Worm (Caenorhabditis elegans) whole organism, mixed stage, embryonic: ENCODE measurements around the gene dlc-1.

Experiments used
- M03D4.4 ChIP-seq: sonication (generic microtip); optimal IDR thresholded peaks from 2 replicates; lab custom pipeline; 2017; ENCODE audit warnings: mild to moderate bottlenecking, missing genetic modification characterization, missing compliant biosample characterization
- bed-3 ChIP-seq: fragments of 200-800 bp; sonication (Bioruptor generic); optimal IDR thresholded peaks from 3 replicates; lab custom pipeline; 2018; ENCODE audit warnings: mild to moderate bottlenecking, missing genetic modification characterization, moderate library complexity, missing compliant biosample characterization
- blmp-1 ChIP-seq: fragments of 150-350 bp; optimal IDR thresholded peaks from 2 replicates; lab custom pipeline; 2014; ENCODE audit warnings: missing biosample characterization, missing genetic modification characterization
- ceh-39 ChIP-seq: fragments of 150-350 bp; optimal IDR thresholded peaks from 2 replicates; lab custom pipeline; 2014; ENCODE audit warnings: missing biosample characterization, missing genetic modification characterization
- ceh-43 ChIP-seq: fragments of 200-800 bp; sonication (Bioruptor generic); optimal IDR thresholded peaks from 2 replicates; lab custom pipeline; 2018; ENCODE audit warnings: mild to moderate bottlenecking, missing genetic modification characterization, moderate library complexity, missing compliant biosample characterization
- ceh-83 ChIP-seq: fragments of 200-800 bp; sonication (Bioruptor generic); optimal IDR thresholded peaks from 2 replicates; lab custom pipeline; 2018; ENCODE audit warnings: mild to moderate bottlenecking, missing genetic modification characterization, missing compliant biosample characterization
- ces-1 ChIP-seq: fragments of 150-350 bp; optimal IDR thresholded peaks from 2 replicates; lab custom pipeline; 2014; ENCODE audit warnings: missing biosample characterization, missing genetic modification reagents, missing genetic modification characterization
- cnd-1 ChIP-seq: fragments of 200-800 bp; sonication (Bioruptor generic); optimal IDR thresholded peaks from 2 replicates; lab custom pipeline; 2018; ENCODE audit warnings: mild to moderate bottlenecking, missing genetic modification characterization, missing compliant biosample characterization
- elt-1 ChIP-seq: sonication (generic microtip); optimal IDR thresholded peaks from 2 replicates; lab custom pipeline; 2017; ENCODE audit warnings: missing genetic modification characterization, mild to moderate bottlenecking, missing compliant biosample characterization, antibody characterized with exemption, moderate library complexity, borderline replicate concordance; ENCODE audit not compliant: insufficient read depth
- flh-1 ChIP-seq: fragments of 200-800 bp; sonication (Bioruptor generic); optimal IDR thresholded peaks from 2 replicates; lab custom pipeline; 2018; ENCODE audit warnings: mild to moderate bottlenecking, missing genetic modification characterization, moderate library complexity, missing compliant biosample characterization
- hlh-1 ChIP-seq: fragments of 150-350 bp; optimal IDR thresholded peaks from 2 replicates; lab custom pipeline; 2014; ENCODE audit warnings: missing biosample characterization, missing genetic modification reagents, missing genetic modification characterization
- lin-13 ChIP-seq: fragments of 150-350 bp; optimal IDR thresholded peaks from 2 replicates; lab custom pipeline; 2014; ENCODE audit warnings: missing biosample characterization, missing genetic modification characterization
- lin-32 ChIP-seq: fragments of 200-800 bp; sonication (Bioruptor generic); optimal IDR thresholded peaks from 2 replicates; lab custom pipeline; 2018; ENCODE audit warnings: mild to moderate bottlenecking, missing genetic modification characterization, missing compliant biosample characterization
- mab-5 ChIP-seq: fragments of 150-350 bp; optimal IDR thresholded peaks from 2 replicates; lab custom pipeline; 2014; ENCODE audit warnings: missing biosample characterization, missing genetic modification characterization
- mep-1 ChIP-seq: fragments of 150-350 bp; optimal IDR thresholded peaks from 2 replicates; lab custom pipeline; 2017; ENCODE audit warnings: missing biosample characterization, missing genetic modification reagents, missing genetic modification characterization, inconsistent platforms
- nhr-12 ChIP-seq: fragments of 150-350 bp; optimal IDR thresholded peaks from 2 replicates; lab custom pipeline; 2014; ENCODE audit warnings: missing biosample characterization, missing genetic modification characterization
- nhr-2 ChIP-seq: fragments of 150-350 bp; optimal IDR thresholded peaks from 2 replicates; lab custom pipeline; 2014; ENCODE audit warnings: missing biosample characterization, missing genetic modification characterization
- nhr-237 ChIP-seq: fragments of 150-350 bp; optimal IDR thresholded peaks from 2 replicates; lab custom pipeline; 2014; ENCODE audit warnings: missing biosample characterization, missing genetic modification characterization
- nhr-28 ChIP-seq: fragments of 150-350 bp; optimal IDR thresholded peaks from 2 replicates; lab custom pipeline; 2014; ENCODE audit warnings: missing biosample characterization, missing genetic modification characterization
- pha-4 ChIP-seq: fragments of 150-350 bp; optimal IDR thresholded peaks from 2 replicates; lab custom pipeline; 2018; ENCODE audit warnings: missing biosample characterization, missing genetic modification reagents, missing genetic modification characterization
- sem-2 ChIP-seq: fragments of 200-800 bp; sonication (Bioruptor generic); optimal IDR thresholded peaks from 2 replicates; lab custom pipeline; 2018; ENCODE audit warnings: mild to moderate bottlenecking, missing genetic modification characterization, missing compliant biosample characterization
- sptf-1 ChIP-seq: sonication (generic microtip); optimal IDR thresholded peaks from 2 replicates; lab custom pipeline; 2017; ENCODE audit warnings: mild to moderate bottlenecking, missing genetic modification characterization, moderate library complexity, missing compliant biosample characterization
- tbx-8 ChIP-seq: fragments of 200-800 bp; sonication (Bioruptor generic); optimal IDR thresholded peaks from 2 replicates; lab custom pipeline; 2018; ENCODE audit warnings: mild to moderate bottlenecking, missing genetic modification characterization, moderate library complexity, missing compliant biosample characterization
- unc-62 ChIP-seq: fragments of 150-350 bp; optimal IDR thresholded peaks from 2 replicates; lab custom pipeline; 2014; ENCODE audit warnings: missing biosample characterization, missing genetic modification reagents, missing genetic modification characterization
- zip-8 ChIP-seq: fragments of 150-350 bp; optimal IDR thresholded peaks from 2 replicates; lab custom pipeline; 2014; ENCODE audit warnings: missing biosample characterization, missing genetic modification characterization
- ztf-11 ChIP-seq: fragments of 150-350 bp; optimal IDR thresholded peaks from 2 replicates; lab custom pipeline; 2014; ENCODE audit warnings: missing biosample characterization, missing genetic modification characterization

Gene dlc-1

ce11 chrIII:6420201-6420600, 43.4 kb downstream of the dlc-1 start:
- TF ChIP-seq nhr-237 (tag; lab: Kevin White, UChicago) (no peak), sem-2 (GFP tag; lab: Kevin White, UChicago) (no peak), ces-1 (no peak), hlh-1 (tag; lab: Kevin White, UChicago) (peak; percentile 10), mab-5 (tag; lab: Kevin White, UChicago) (no peak)
- TF ChIP-seq, all 35 proteins: peak for 1

DNA sequence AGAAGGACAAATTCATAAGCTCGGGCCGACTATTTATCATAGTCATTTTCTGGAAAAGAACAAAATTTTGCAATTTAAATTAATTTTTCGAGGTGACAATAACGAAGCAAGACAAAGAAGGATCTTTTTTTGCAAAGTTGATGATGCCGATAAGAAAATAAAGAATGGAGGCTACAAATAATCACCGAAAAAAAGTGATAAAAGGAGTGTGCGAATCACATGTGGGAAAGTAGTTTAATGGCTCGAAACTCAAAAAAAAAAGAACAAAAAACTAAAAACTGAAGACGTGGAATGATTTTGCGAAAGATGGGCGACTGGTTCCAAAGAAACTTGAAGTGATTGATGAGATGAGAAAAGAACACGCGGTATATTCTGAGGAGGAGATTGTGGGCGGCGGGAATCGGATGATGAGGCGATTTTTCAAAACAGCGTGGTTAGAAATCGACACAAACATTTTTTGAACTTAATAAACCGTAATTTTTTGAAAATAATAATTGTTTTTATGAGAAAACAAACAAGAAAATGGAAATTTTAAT, 44.1 kb downstream of the dlc-1 start, which contains the start of gene atgl-1:
atgl-1 (minus strand) TSS at position 51 of the 536 bp plus-strand sequence.
- TF ChIP-seq bed-3 (GFP tag; lab: Kevin White, UChicago) (no peak), nhr-28 (tag; lab: Kevin White, UChicago) (no peak), sptf-1 (no peak), pha-4 (no peak), M03D4.4 (no peak), mep-1 (tag; lab: Kevin White, UChicago) (no peak), nhr-2 (no peak), unc-62 (GFP tag; lab: Kevin White, UChicago) (no peak), nhr-12 (no peak), zip-8 (tag; lab: Kevin White, UChicago) (no peak), ces-1 (no peak), ceh-83 (GFP tag; lab: Kevin White, UChicago) (no peak), tbx-8 (GFP tag; lab: Kevin White, UChicago) (no peak), sem-2 (GFP tag; lab: Kevin White, UChicago) (no peak), elt-1 (tag; lab: Kevin White, UChicago) (no peak)

- TF ChIP-seq zip-8 (tag; lab: Kevin White, UChicago) (no peak), M03D4.4 (no peak), hlh-1 (tag; lab: Kevin White, UChicago) (no peak), nhr-237 (tag; lab: Kevin White, UChicago) (no peak), ztf-11 (tag; lab: Kevin White, UChicago) (no peak), mab-5 (tag; lab: Kevin White, UChicago) (no peak), cnd-1 (tag; lab: Kevin White, UChicago) (no peak)
Measured at ce11 chrIII:6418254-6418653, 45.3 kb downstream of the dlc-1 start.

- no peak for TF ChIP-seq unc-62 (GFP tag; lab: Kevin White, UChicago)
- TF ChIP-seq hlh-1 (tag; lab: Kevin White, UChicago) = no peak
- no peak for TF ChIP-seq flh-1 (GFP tag; lab: Kevin White, UChicago)
- no peak for TF ChIP-seq ceh-83 (GFP tag; lab: Kevin White, UChicago)
- TF ChIP-seq lin-13 (tag; lab: Kevin White, UChicago) = no peak
- no peak for TF ChIP-seq M03D4.4
- TF ChIP-seq zip-8 (tag; lab: Kevin White, UChicago) = no peak
- TF ChIP-seq lin-32 = no peak
- TF ChIP-seq ceh-43 = no peak
- no peak for TF ChIP-seq mep-1 (tag; lab: Kevin White, UChicago)
- TF ChIP-seq ztf-11 (tag; lab: Kevin White, UChicago) = no peak
- TF ChIP-seq ceh-39 (tag; lab: Kevin White, UChicago) = no peak
- no peak for TF ChIP-seq blmp-1 (tag; lab: Kevin White, UChicago)
Measured at ce11 chrIII:6415306-6415973, 48.1 kb downstream of the dlc-1 start, which contains the start of gene nas-4. nas-4 (minus strand) TSS chrIII:6415656.
